Fruit fly (Drosophila melanogaster) Kc167 (cell line): Measurements from ENCODE around the gene CG3213.

ENCODE experiments used
- Myc ChIP-seq: fragments of >200 bp; optimal IDR thresholded peaks from 2 replicates; lab custom pipeline; 2017; ENCODE audit warnings: missing external identifiers
- Sin3A ChIP-seq: fragments of >200 bp; optimal IDR thresholded peaks from 2 replicates; lab custom pipeline; 2018; ENCODE audit warnings: missing external identifiers
- h ChIP-seq: fragments of >200 bp; optimal IDR thresholded peaks from 3 replicates; lab custom pipeline; 2018; ENCODE audit warnings: missing external identifiers
- insv ChIP-seq: fragments of >200 bp; optimal IDR thresholded peaks from 3 replicates; lab custom pipeline; 2018; ENCODE audit warnings: missing external identifiers
- psq ChIP-seq: fragments of >200 bp; optimal IDR thresholded peaks from 2 replicates; lab custom pipeline; 2017; ENCODE audit warnings: missing external identifiers
- ttk ChIP-seq: sonication (Bioruptor generic); optimal IDR thresholded peaks from 2 replicates; lab custom pipeline; 2017; ENCODE audit warnings: missing external identifiers

Gene CG3213

dm6 chr2L:3519551-3519950 is at the start of gene CG3213, which contains the start of gene CG8851:
Gene CG3213, minus strand, starts transcription at chr2L:3519651.
Gene CG8851, plus strand, starts transcription at chr2L:3519677.
- TF ChIP-seq Myc (lab: Kevin White, UChicago) (no peak), h (lab: Kevin White, UChicago) (no peak), ttk (lab: Kevin White, UChicago) (no peak), psq (lab: Kevin White, UChicago) (no peak), Sin3A (no peak), insv (lab: Kevin White, UChicago) (no peak)

dm6 chr2L:3567394-3567793 is 47.9 kb upstream of the CG3213 start:
- no peak for TF ChIP-seq ttk (lab: Kevin White, UChicago)
- TF ChIP-seq insv (lab: Kevin White, UChicago) = no peak
- TF ChIP-seq Myc (lab: Kevin White, UChicago) = no peak
- no peak for TF ChIP-seq psq (lab: Kevin White, UChicago)
- no peak for TF ChIP-seq Sin3A
- TF ChIP-seq h (lab: Kevin White, UChicago) = no peak

- TF ChIP-seq Sin3A = no peak
- TF ChIP-seq psq (lab: Kevin White, UChicago) = no peak
- no peak for TF ChIP-seq h (lab: Kevin White, UChicago)
- TF ChIP-seq insv (lab: Kevin White, UChicago) = no peak
- no peak for TF ChIP-seq ttk (lab: Kevin White, UChicago)
- TF ChIP-seq Myc (lab: Kevin White, UChicago) = no peak
Measured at dm6 chr2L:3566532-3566931, 47.1 kb upstream of the CG3213 start.

- no peak for TF ChIP-seq psq (lab: Kevin White, UChicago)
- TF ChIP-seq insv (lab: Kevin White, UChicago) = no peak
- TF ChIP-seq Sin3A = no peak
- no peak for TF ChIP-seq h (lab: Kevin White, UChicago)
- no peak for TF ChIP-seq ttk (lab: Kevin White, UChicago)
- no peak for TF ChIP-seq Myc (lab: Kevin White, UChicago)
Measured at dm6 chr2L:3564556-3564955, 45.1 kb upstream of the CG3213 start.

dm6 chr2L:3562435-3562834 is 43.0 kb upstream of the CG3213 start:
- no peak for TF ChIP-seq Myc (lab: Kevin White, UChicago)
- TF ChIP-seq ttk (lab: Kevin White, UChicago) = no peak
- TF ChIP-seq Sin3A = no peak
- no peak for TF ChIP-seq h (lab: Kevin White, UChicago)
- TF ChIP-seq insv (lab: Kevin White, UChicago) = no peak
- TF ChIP-seq psq (lab: Kevin White, UChicago) = no peak

- TF ChIP-seq ttk (lab: Kevin White, UChicago) (no peak), psq (lab: Kevin White, UChicago) (no peak), Sin3A (no peak), Myc (lab: Kevin White, UChicago) (no peak), h (lab: Kevin White, UChicago) (no peak), insv (lab: Kevin White, UChicago) (no peak)
Measured at dm6 chr2L:3559647-3560046, 40.2 kb upstream of the CG3213 start.

- TF ChIP-seq psq (lab: Kevin White, UChicago) = no peak
- TF ChIP-seq ttk (lab: Kevin White, UChicago) = no peak
- no peak for TF ChIP-seq h (lab: Kevin White, UChicago)
- no peak for TF ChIP-seq Sin3A
- TF ChIP-seq Myc (lab: Kevin White, UChicago) = no peak
- TF ChIP-seq insv (lab: Kevin White, UChicago) = no peak
Measured at dm6 chr2L:3558299-3558698, 38.8 kb upstream of the CG3213 start.

dm6 chr2L:3557471-3557870 is 38.0 kb upstream of the CG3213 start:
- TF ChIP-seq insv (lab: Kevin White, UChicago) (no peak), Myc (lab: Kevin White, UChicago) (no peak), ttk (lab: Kevin White, UChicago) (no peak), psq (lab: Kevin White, UChicago) (no peak), h (lab: Kevin White, UChicago) (no peak), Sin3A (no peak)

- no peak for TF ChIP-seq psq (lab: Kevin White, UChicago)
- no peak for TF ChIP-seq Myc (lab: Kevin White, UChicago)
- TF ChIP-seq ttk (lab: Kevin White, UChicago) = no peak
- TF ChIP-seq insv (lab: Kevin White, UChicago) = no peak
- no peak for TF ChIP-seq h (lab: Kevin White, UChicago)
- TF ChIP-seq Sin3A = no peak
Measured at dm6 chr2L:3556937-3557336, 37.5 kb upstream of the CG3213 start.

dm6 chr2L:3555408-3556058 is 36.1 kb upstream of the CG3213 start:
- TF ChIP-seq insv (lab: Kevin White, UChicago) = no peak
- no peak for TF ChIP-seq Sin3A

dm6 chr2L:3553902-3554301 is 34.5 kb upstream of the CG3213 start:
- TF ChIP-seq Myc (lab: Kevin White, UChicago) = no peak
- no peak for TF ChIP-seq insv (lab: Kevin White, UChicago)
- no peak for TF ChIP-seq h (lab: Kevin White, UChicago)
- no peak for TF ChIP-seq ttk (lab: Kevin White, UChicago)
- no peak for TF ChIP-seq Sin3A
- TF ChIP-seq psq (lab: Kevin White, UChicago) = no peak

dm6 chr2L:3552773-3553172 is 33.3 kb upstream of the CG3213 start:
- TF ChIP-seq h (lab: Kevin White, UChicago) = no peak
- no peak for TF ChIP-seq Myc (lab: Kevin White, UChicago)
- no peak for TF ChIP-seq psq (lab: Kevin White, UChicago)
- TF ChIP-seq Sin3A = no peak
- no peak for TF ChIP-seq insv (lab: Kevin White, UChicago)
- no peak for TF ChIP-seq ttk (lab: Kevin White, UChicago)
